Fruit fly (Drosophila melanogaster): ENCODE results near the gene Sol1.

Sol1 gene

dm6 chr3R:12345989-12346388 lies 40.1 kb upstream of the Sol1 start:
- no peak for TF ChIP-seq Hnf4 (GFP tag; optimal IDR thresholded peaks at IDR 0.05)
- TF ChIP-seq GATAd (GFP tag; optimal IDR thresholded peaks at IDR 0.05), result no peak
- peak in 1 of 2 experiments; percentile 27 for TF ChIP-seq foxo (GFP tag; optimal IDR thresholded peaks at IDR 0.05)
- no peak for TF ChIP-seq CG9705 (GFP tag; optimal IDR thresholded peaks at IDR 0.05)

DNA sequence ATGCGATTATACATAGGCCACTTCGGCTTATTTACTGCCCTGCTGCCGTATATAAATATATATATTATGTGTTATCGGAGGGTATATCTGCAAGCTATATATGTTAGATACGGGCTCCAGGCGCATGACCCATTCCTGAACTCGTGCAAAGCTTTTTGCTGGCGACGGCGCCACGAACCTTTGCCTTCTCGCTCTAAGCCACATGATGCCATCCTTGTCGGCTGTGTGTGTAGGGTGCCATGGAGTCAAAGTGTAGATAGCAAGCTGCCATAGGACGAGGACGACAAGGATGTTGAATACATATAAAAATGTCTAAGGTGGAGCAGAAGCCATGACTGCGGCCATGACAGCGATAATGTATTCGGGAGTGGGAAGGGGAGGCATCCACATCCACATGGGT lies 38.4 kb upstream of the Sol1 start:
- TF ChIP-seq jim (GFP tag; optimal IDR thresholded peaks at IDR 0.05) (no peak), Sp1 (GFP tag; optimal IDR thresholded peaks at IDR 0.05) (no peak), Hr78 (GFP tag; optimal IDR thresholded peaks at IDR 0.05) (no peak), sage (GFP tag; optimal IDR thresholded peaks at IDR 0.05) (no peak), ey (GFP tag; optimal IDR thresholded peaks at IDR 0.05) (no peak), Mio (GFP tag; optimal IDR thresholded peaks at IDR 0.05) (no peak), CrebA (GFP tag; optimal IDR thresholded peaks at IDR 0.05; ENCODE audit: borderline replicate concordance) (no peak), lola (GFP tag; optimal IDR thresholded peaks at IDR 0.05) (no peak), pan (optimal IDR thresholded peaks at IDR 0.05) (no peak), foxo (GFP tag; optimal IDR thresholded peaks at IDR 0.05) (no peak), Dfd (GFP tag; optimal IDR thresholded peaks at IDR 0.05) (no peak), Rel (GFP tag; optimal IDR thresholded peaks at IDR 0.05) (no peak), Rel (tag; optimal IDR thresholded peaks at IDR 0.05) (no peak), woc (GFP tag; optimal IDR thresholded peaks at IDR 0.05) (no peak), Abd-B (GFP tag; optimal IDR thresholded peaks at IDR 0.05) (no peak), fru (GFP tag; optimal IDR thresholded peaks at IDR 0.05) (no peak), Hnf4 (GFP tag; optimal IDR thresholded peaks at IDR 0.05) (no peak), rgr (GFP tag; optimal IDR thresholded peaks at IDR 0.05) (no peak), N (GFP tag; optimal IDR thresholded peaks at IDR 0.05) (no peak), GATAd (GFP tag; optimal IDR thresholded peaks at IDR 0.05) (no peak), dl (GFP tag; optimal IDR thresholded peaks at IDR 0.05; ENCODE audit: insufficient read depth in 1 of 2, partially characterized antibody in 2 of 2) (no peak)

- no peak for TF ChIP-seq sv (GFP tag; optimal IDR thresholded peaks at IDR 0.05)
- peak; percentile 25 for TF ChIP-seq HLH106 (tag; optimal IDR thresholded peaks at IDR 0.05)
- peak; percentile 42 for TF ChIP-seq rgr (GFP tag; optimal IDR thresholded peaks at IDR 0.05)
- TF ChIP-seq Hr83 (GFP tag; optimal IDR thresholded peaks at IDR 0.05; ENCODE audit: poor library complexity, severe bottlenecking), result peak; percentile 64
- TF ChIP-seq sage (GFP tag; optimal IDR thresholded peaks at IDR 0.05), result peak; percentile 40
- TF ChIP-seq h (GFP tag; optimal IDR thresholded peaks at IDR 0.05), result peak; percentile 43
- no peak for TF ChIP-seq CrebA (GFP tag; optimal IDR thresholded peaks at IDR 0.05; ENCODE audit: borderline replicate concordance)
- TF ChIP-seq foxo (GFP tag; optimal IDR thresholded peaks at IDR 0.05), result peak in 1 of 2 experiments; percentile 54
- TF ChIP-seq fru (GFP tag; optimal IDR thresholded peaks at IDR 0.05), result no peak
- TF ChIP-seq GATAd (GFP tag; optimal IDR thresholded peaks at IDR 0.05), result peak; percentile 6
- no peak for TF ChIP-seq Rel (GFP tag; optimal IDR thresholded peaks at IDR 0.05)
- peak; percentile 99 for TF ChIP-seq Rel (tag; optimal IDR thresholded peaks at IDR 0.05)
Measured at dm6 chr3R:12350497-12350896, 35.6 kb upstream of the Sol1 start, which contains the start of gene CG10038. CG10038 (minus strand) TSS chr3R:12350644.

DNA sequence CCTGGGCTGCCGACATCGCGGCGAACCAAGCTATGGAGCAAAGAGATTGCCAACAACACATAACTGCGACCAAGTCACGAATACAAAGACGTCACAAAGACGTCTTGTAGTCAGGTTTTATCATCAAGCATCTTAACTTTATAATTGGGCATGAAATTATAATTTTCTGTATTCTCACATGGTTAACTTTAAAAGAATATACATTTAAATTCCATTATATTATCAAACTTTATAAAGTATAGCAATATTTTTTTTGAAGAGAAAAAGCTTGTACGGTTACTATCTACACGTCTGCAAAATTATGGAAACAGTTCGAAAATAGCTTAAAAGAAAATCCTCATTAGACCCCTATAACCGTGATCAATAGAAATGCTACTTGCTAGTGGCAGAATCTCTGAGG lies 34.0 kb upstream of the Sol1 start, which contains the start of gene CG10041:
TSS of gene CG10041 (minus strand) at position 101 of the 400 bp plus-strand sequence.
- TF ChIP-seq Dif (GFP tag; optimal IDR thresholded peaks at IDR 0.05; ENCODE audit: partially characterized antibody), result no peak
- TF ChIP-seq Rel (GFP tag; optimal IDR thresholded peaks at IDR 0.05), result no peak
- no peak for TF ChIP-seq Rel (tag; optimal IDR thresholded peaks at IDR 0.05)
- no peak for TF ChIP-seq Hnf4 (GFP tag; optimal IDR thresholded peaks at IDR 0.05)
- TF ChIP-seq foxo (GFP tag; optimal IDR thresholded peaks at IDR 0.05), result no peak
- TF ChIP-seq usp (GFP tag; optimal IDR thresholded peaks at IDR 0.05), result no peak
- no peak for TF ChIP-seq OdsH (GFP tag; optimal IDR thresholded peaks at IDR 0.05)
- no peak for TF ChIP-seq dmrt93B (GFP tag; optimal IDR thresholded peaks at IDR 0.05)
- no peak for TF ChIP-seq dsf (GFP tag; optimal IDR thresholded peaks at IDR 0.05; ENCODE audit: borderline replicate concordance)
- no peak for TF ChIP-seq GATAd (GFP tag; optimal IDR thresholded peaks at IDR 0.05)

dm6 chr3R:12356044-12356443 lies 30.0 kb upstream of the Sol1 start, which contains the start of gene MBD-R2:
MBD-R2 (minus strand) TSS chr3R:12356265.
- TF ChIP-seq Abd-B (GFP tag; optimal IDR thresholded peaks at IDR 0.05), result no peak
- no peak for TF ChIP-seq tai (GFP tag; optimal IDR thresholded peaks at IDR 0.05)
- no peak for TF ChIP-seq Myc (optimal IDR thresholded peaks at IDR 0.05)
- TF ChIP-seq br (GFP tag; optimal IDR thresholded peaks at IDR 0.05), result no peak
- TF ChIP-seq Mio (GFP tag; optimal IDR thresholded peaks at IDR 0.05), result no peak
- no peak for TF ChIP-seq Rel (GFP tag; optimal IDR thresholded peaks at IDR 0.05)
- TF ChIP-seq Rel (tag; optimal IDR thresholded peaks at IDR 0.05), result peak; percentile 22
- no peak for TF ChIP-seq brk (GFP tag; optimal IDR thresholded peaks at IDR 0.05)
- peak; percentile 12 for TF ChIP-seq sage (GFP tag; optimal IDR thresholded peaks at IDR 0.05)
